Worm (Caenorhabditis elegans): Measurements from ENCODE around the gene F28H7.7.

Gene F28H7.7

DNA sequence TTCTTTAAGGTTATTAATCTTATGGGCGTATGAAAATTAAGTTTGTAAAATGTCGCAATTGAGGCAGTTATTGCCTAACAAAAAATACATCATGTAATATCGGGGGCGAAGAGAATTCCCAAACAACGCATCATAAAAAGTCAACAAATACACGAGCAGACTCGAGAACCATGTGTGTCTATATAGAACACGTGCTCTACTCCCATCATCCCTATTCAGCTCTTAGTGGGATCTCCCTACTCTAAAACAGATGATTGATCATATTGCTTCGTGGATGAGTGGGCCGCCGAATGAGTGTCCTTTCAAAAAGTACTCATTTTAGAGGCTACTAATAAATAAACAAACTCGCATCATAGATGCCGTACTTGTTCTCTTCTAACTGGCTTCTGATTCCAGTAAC lies 29.5 kb downstream of the F28H7.7 start:
- TF ChIP-seq tbx-2 (tag; optimal IDR thresholded peaks at IDR 0.05) (no peak), pha-2 (tag; optimal IDR thresholded peaks at IDR 0.05) (no peak), madf-2 (tag; optimal IDR thresholded peaks at IDR 0.05) (no peak), lin-11 (tag; optimal IDR thresholded peaks at IDR 0.05) (no peak), hlh-30 (tag; optimal IDR thresholded peaks at IDR 0.05; ENCODE audit: insufficient read depth) (no peak), ceh-45 (GFP tag; IDR thresholded peaks at IDR 0.05) (no peak), C38D4.7 (GFP tag; optimal IDR thresholded peaks at IDR 0.05) (no peak), tbx-7 (tag; optimal IDR thresholded peaks at IDR 0.05) (no peak), elt-4 (tag; optimal IDR thresholded peaks at IDR 0.05) (no peak), T23F11.4 (GFP tag; optimal IDR thresholded peaks at IDR 0.05) (no peak), eyg-1 (tag; optimal IDR thresholded peaks at IDR 0.05) (no peak)

DNA sequence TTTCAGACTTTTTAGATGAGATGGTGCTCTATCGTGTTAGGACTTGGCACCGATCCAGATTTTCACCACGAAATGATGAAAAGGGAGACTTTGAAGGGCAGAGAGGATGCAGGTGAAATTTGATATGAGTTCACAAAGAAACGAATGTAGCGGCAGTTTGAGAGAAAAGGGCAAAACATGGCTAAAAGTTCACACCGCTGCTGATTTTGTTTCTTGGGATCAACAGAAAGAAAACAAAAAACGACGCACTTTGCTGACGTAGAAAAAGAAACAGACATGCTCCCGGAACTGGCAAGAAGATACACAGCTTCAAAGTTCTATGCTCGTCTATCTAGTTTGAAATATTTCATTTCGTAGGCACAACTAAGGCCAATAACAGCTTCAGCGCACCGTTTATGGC lies 30.4 kb downstream of the F28H7.7 start:
- TF ChIP-seq elt-2 (tag; optimal IDR thresholded peaks at IDR 0.05) (no peak), ceh-34 (tag; optimal IDR thresholded peaks at IDR 0.05) (peak; percentile 22)

DNA sequence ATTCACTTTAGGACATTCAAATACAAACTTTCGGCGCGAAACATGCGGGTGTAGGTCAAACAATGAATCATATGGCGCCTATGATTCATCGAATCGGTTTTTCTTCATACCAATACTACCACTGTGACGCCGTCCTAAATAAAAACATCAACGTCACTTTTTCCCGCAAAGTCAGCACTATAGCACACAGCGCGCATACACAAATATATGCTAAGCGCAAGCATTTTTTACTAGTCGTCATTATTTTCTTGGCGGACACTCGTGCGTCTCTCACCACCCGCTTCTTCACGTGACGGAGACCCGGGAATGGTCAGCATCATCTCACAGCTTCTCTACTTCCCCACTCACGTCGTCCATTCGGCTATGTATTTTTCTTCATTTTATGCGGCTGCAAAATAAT lies 30.8 kb downstream of the F28H7.7 start:
- TF ChIP-seq hlh-30 (tag; optimal IDR thresholded peaks at IDR 0.05; ENCODE audit: insufficient read depth) = peak; percentile 59
- no peak for TF ChIP-seq pag-3 (tag; optimal IDR thresholded peaks at IDR 0.05; ENCODE audit: borderline replicate concordance)

DNA sequence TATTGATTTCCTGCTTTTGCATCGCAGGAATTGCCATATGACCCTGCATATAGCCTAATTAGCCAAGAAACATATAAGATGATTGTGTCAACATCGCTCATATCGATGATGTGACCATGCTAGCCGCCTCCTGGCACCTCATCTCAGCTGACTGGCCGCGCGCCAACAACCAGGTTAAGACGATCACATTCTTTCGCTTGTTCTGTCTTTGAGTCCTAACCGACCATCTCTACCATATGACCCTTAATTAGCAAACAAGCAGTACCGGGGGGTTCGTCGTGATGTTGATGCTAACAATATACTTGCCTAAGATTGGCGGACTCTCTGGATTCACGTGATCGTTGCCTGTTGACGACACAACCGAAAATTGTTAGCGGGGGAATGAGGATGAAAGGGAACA lies 31.4 kb downstream of the F28H7.7 start:
- TF ChIP-seq hlh-30 (tag; optimal IDR thresholded peaks at IDR 0.05; ENCODE audit: insufficient read depth) (peak; percentile 42), unc-86 (tag; optimal IDR thresholded peaks at IDR 0.05) (no peak), dve-1 (tag; optimal IDR thresholded peaks at IDR 0.05) (no peak)

DNA sequence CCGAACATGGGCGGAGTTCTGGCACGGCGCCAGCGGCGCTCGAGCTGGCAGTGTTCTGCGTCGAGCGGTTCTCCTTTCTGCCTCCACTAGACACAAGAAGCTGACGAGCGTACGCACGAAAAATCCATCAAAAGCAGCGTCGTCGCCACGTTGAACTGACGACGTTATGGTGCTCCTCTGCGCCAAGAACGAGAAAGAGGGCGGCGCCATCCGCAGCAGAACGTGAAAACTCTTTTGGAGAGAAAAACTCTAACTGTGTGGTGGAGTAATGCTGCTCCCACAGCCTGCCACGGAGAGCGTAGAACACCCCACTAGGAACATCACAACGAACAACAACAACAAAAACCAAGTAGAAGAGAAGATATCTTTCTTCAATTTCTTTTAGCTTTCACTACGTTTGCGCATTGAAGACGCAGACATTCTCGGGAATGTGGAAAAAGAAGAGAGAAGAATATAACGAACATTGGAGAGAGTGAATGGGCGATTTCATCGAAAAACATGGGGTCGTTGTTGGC lies 32.0 kb downstream of the F28H7.7 start:
- no peak for TF ChIP-seq ceh-22 (tag; optimal IDR thresholded peaks at IDR 0.05)
- TF ChIP-seq odd-2 (tag; optimal IDR thresholded peaks at IDR 0.05) = no peak
- no peak for TF ChIP-seq pha-2 (tag; optimal IDR thresholded peaks at IDR 0.05)
- TF ChIP-seq tbx-7 (tag; optimal IDR thresholded peaks at IDR 0.05) = no peak
- no peak for TF ChIP-seq syd-9 (tag; optimal IDR thresholded peaks at IDR 0.05)
- no peak for TF ChIP-seq unc-55 (GFP tag; optimal IDR thresholded peaks at IDR 0.05)
- no peak for TF ChIP-seq ceh-9 (tag; optimal IDR thresholded peaks at IDR 0.05)
- no peak for TF ChIP-seq C38D4.7 (GFP tag; optimal IDR thresholded peaks at IDR 0.05)
- TF ChIP-seq rnt-1 (tag; optimal IDR thresholded peaks at IDR 0.05) = no peak
- TF ChIP-seq lin-11 (tag; optimal IDR thresholded peaks at IDR 0.05) = no peak
- TF ChIP-seq ceh-19 (GFP tag; optimal IDR thresholded peaks at IDR 0.05) = no peak
- TF ChIP-seq unc-42 (tag; optimal IDR thresholded peaks at IDR 0.05) = no peak
- no peak for TF ChIP-seq hlh-8 (tag; optimal IDR thresholded peaks at IDR 0.05)
- no peak for TF ChIP-seq elt-4 (tag; optimal IDR thresholded peaks at IDR 0.05)

DNA sequence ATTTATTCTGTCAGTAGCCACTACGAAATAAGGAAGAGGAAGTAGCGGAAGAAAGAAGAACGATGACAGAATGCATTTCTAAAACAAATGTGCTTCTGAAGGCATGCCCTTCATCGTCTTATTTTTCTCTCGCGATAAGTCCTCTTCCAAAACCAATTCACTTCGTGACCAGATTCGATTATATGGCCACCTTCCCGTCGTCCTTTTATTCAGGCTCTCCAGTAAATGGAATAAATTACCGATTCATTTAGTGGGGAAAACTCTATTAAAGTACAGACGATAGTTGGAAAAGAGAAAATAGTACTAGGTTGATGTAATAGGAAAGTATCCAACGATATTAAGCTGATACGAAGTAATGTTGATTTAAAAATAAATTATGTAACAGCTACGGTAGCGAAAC lies 32.6 kb downstream of the F28H7.7 start:
- TF ChIP-seq unc-55 (GFP tag; optimal IDR thresholded peaks at IDR 0.05) (no peak), eyg-1 (tag; optimal IDR thresholded peaks at IDR 0.05) (no peak), ceh-14 (tag; optimal IDR thresholded peaks at IDR 0.05) (no peak), unc-42 (tag; optimal IDR thresholded peaks at IDR 0.05) (peak; percentile 99), ceh-6 (GFP tag; optimal IDR thresholded peaks at IDR 0.05) (no peak), ceh-30 (tag; optimal IDR thresholded peaks at IDR 0.05) (no peak), ceh-31 (tag; optimal IDR thresholded peaks at IDR 0.05) (peak; percentile 2), gmeb-2 (tag; optimal IDR thresholded peaks at IDR 0.05) (no peak), F13H6.1 (tag; optimal IDR thresholded peaks at IDR 0.05) (no peak)
